Fruit fly (Drosophila melanogaster) whole organism, embryonic: ENCODE measurements around the gene CG5290.

Experiments used
- CG10267 ChIP-seq: fragments of 200-800 bp; sonication (Bioruptor generic); optimal IDR thresholded peaks from 2 replicates; lab custom pipeline; 2018; ENCODE audit warnings: missing biosample characterization, mild to moderate bottlenecking, missing genetic modification characterization, moderate library complexity
- CG10462 ChIP-seq: fragments of 200-800 bp; sonication (Bioruptor generic); optimal IDR thresholded peaks from 2 replicates; lab custom pipeline; 2016; ENCODE audit warnings: missing biosample characterization, missing genetic modification characterization
- CG11456 ChIP-seq: fragments of 200-800 bp; sonication (Bioruptor generic); IDR thresholded peaks from 3 replicates; pipeline ENCODE4 v1.3.6; 2022; ENCODE audit warnings: missing biosample characterization, missing genetic modification characterization
- CG13624 ChIP-seq: fragments of 200-800 bp; sonication (Bioruptor generic); optimal IDR thresholded peaks from 2 replicates; lab custom pipeline; 2016; ENCODE audit warnings: missing biosample characterization, missing genetic modification characterization
- CG14710 ChIP-seq: fragments of 200-800 bp; sonication (Bioruptor generic); optimal IDR thresholded peaks from 3 replicates; lab custom pipeline; 2019; ENCODE audit warnings: missing biosample characterization, mild to moderate bottlenecking, missing genetic modification characterization, moderate library complexity
- CG1529 ChIP-seq: fragments of 200-800 bp; sonication (Bioruptor generic); optimal IDR thresholded peaks from 3 replicates; lab custom pipeline; 2018; ENCODE audit warnings: missing biosample characterization, missing genetic modification characterization
- CG15479 ChIP-seq: fragments of 200-800 bp; sonication (Bioruptor generic); optimal IDR thresholded peaks from 3 replicates; lab custom pipeline; 2019; ENCODE audit warnings: missing biosample characterization, mild to moderate bottlenecking, missing genetic modification characterization, moderate library complexity
- CG1603 ChIP-seq: fragments of 200-800 bp; sonication (Bioruptor generic); optimal IDR thresholded peaks from 2 replicates; lab custom pipeline; 2019; ENCODE audit warnings: missing biosample characterization, mild to moderate bottlenecking, missing genetic modification characterization, moderate library complexity
- CG17802 ChIP-seq: fragments of 200-800 bp; sonication (Bioruptor generic); optimal IDR thresholded peaks from 2 replicates; lab custom pipeline; 2018; ENCODE audit warnings: missing biosample characterization, mild to moderate bottlenecking, missing genetic modification characterization, moderate library complexity
- CG18262 ChIP-seq: fragments of 200-800 bp; optimal IDR thresholded peaks from 3 replicates; lab custom pipeline; 2019; ENCODE audit warnings: missing biosample characterization, mild to moderate bottlenecking, missing genetic modification characterization, moderate library complexity
- CG2116 ChIP-seq: fragments of 200-800 bp; sonication (Bioruptor generic); optimal IDR thresholded peaks from 3 replicates; lab custom pipeline; 2018; ENCODE audit warnings: missing biosample characterization, mild to moderate bottlenecking, missing genetic modification characterization
- CG2875 ChIP-seq: fragments of 200-800 bp; sonication (Bioruptor generic); optimal IDR thresholded peaks from 2 replicates; lab custom pipeline; 2017; ENCODE audit warnings: missing biosample characterization, mild to moderate bottlenecking, missing genetic modification characterization, missing genetic modification reagents
- CG31441 ChIP-seq: fragments of 200-800 bp; sonication (Bioruptor generic); IDR thresholded peaks from 2 replicates; pipeline ENCODE4 v1.3.6; 2022; ENCODE audit warnings: missing biosample characterization, missing genetic modification characterization
- CG32767 ChIP-seq: fragments of 200-800 bp; sonication (Bioruptor generic); IDR thresholded peaks from 2 replicates; pipeline ENCODE4 v1.3.6; 2022; ENCODE audit warnings: missing biosample characterization, missing genetic modification characterization
- CG33557 ChIP-seq: fragments of 200-800 bp; sonication (Bioruptor generic); optimal IDR thresholded peaks from 2 replicates; lab custom pipeline; 2019; ENCODE audit warnings: missing biosample characterization, mild to moderate bottlenecking, missing genetic modification characterization, moderate library complexity
- CG7271 ChIP-seq: fragments of 200-800 bp; sonication (Bioruptor generic); optimal IDR thresholded peaks from 2 replicates; lab custom pipeline; 2018; ENCODE audit warnings: missing biosample characterization, mild to moderate bottlenecking, missing genetic modification characterization, moderate library complexity
- CG7745 ChIP-seq: fragments of 200-800 bp; sonication (Bioruptor generic); optimal IDR thresholded peaks from 2 replicates; lab custom pipeline; 2018; ENCODE audit warnings: missing biosample characterization, mild to moderate bottlenecking, missing genetic modification characterization, moderate library complexity
- CG8944 ChIP-seq: fragments of 200-800 bp; sonication (Bioruptor generic); optimal IDR thresholded peaks from 3 replicates; lab custom pipeline; 2016; ENCODE audit warnings: missing biosample characterization, missing genetic modification characterization
- CG9932 ChIP-seq: fragments of 200-800 bp; sonication (Bioruptor generic); IDR thresholded peaks from 2 replicates; pipeline ENCODE4 v1.3.6; 2022; ENCODE audit warnings: missing biosample characterization, missing genetic modification characterization
- CoRest ChIP-seq: fragments of 200-800 bp; sonication (Bioruptor generic); optimal IDR thresholded peaks from 3 replicates; lab custom pipeline; 2018; ENCODE audit warnings: missing biosample characterization, mild to moderate bottlenecking, missing genetic modification characterization, moderate library complexity
- D19A ChIP-seq: fragments of 200-800 bp; optimal IDR thresholded peaks from 3 replicates; lab custom pipeline; 2019; ENCODE audit warnings: missing biosample characterization, mild to moderate bottlenecking, missing genetic modification characterization, moderate library complexity
- Dip2 ChIP-seq: fragments of 200-800 bp; sonication (Bioruptor generic); IDR thresholded peaks from 2 replicates; pipeline ENCODE4 v1.3.6; 2022; ENCODE audit warnings: missing biosample characterization, missing genetic modification characterization
- Drgx ChIP-seq: fragments of 200-800 bp; sonication (Bioruptor generic); IDR thresholded peaks from 2 replicates; pipeline ENCODE4 v1.3.6; 2022; ENCODE audit warnings: missing biosample characterization, missing genetic modification characterization
- Elba2 ChIP-seq: fragments of 200-800 bp; sonication (Bioruptor generic); optimal IDR thresholded peaks from 3 replicates; lab custom pipeline; 2016; ENCODE audit warnings: missing biosample characterization, missing genetic modification characterization
- Lhr ChIP-seq: fragments of 200-800 bp; sonication (Bioruptor generic); optimal IDR thresholded peaks from 3 replicates; lab custom pipeline; 2017; ENCODE audit warnings: mild to moderate bottlenecking, missing biosample characterization, missing genetic modification reagents, missing genetic modification characterization
- Oli ChIP-seq: fragments of 200-800 bp; sonication (Bioruptor generic); optimal IDR thresholded peaks from 2 replicates; lab custom pipeline; 2018; ENCODE audit warnings: missing biosample characterization, mild to moderate bottlenecking, missing genetic modification characterization, moderate library complexity
- TFAM ChIP-seq: fragments of 200-800 bp; sonication (Bioruptor generic); optimal IDR thresholded peaks from 2 replicates; lab custom pipeline; 2017; ENCODE audit warnings: missing biosample characterization, missing genetic modification characterization, inconsistent platforms
- Xrp1 ChIP-seq: fragments of 200-800 bp; sonication (Bioruptor generic); IDR thresholded peaks from 2 replicates; pipeline ENCODE4 v1.3.6; 2022; ENCODE audit warnings: missing biosample characterization, missing genetic modification characterization
- bsh ChIP-seq, 2 experiments: fragments of 200-800 bp; sonication (Bioruptor generic); optimal IDR thresholded peaks; 2 replicates each; lab custom pipeline; 2017 to 2018; ENCODE audit warnings: mild to moderate bottlenecking in 2 of 2, missing biosample characterization in 2 of 2, missing genetic modification characterization in 2 of 2, moderate library complexity in 1 of 2
- dm ChIP-seq: fragments of 200-800 bp; sonication (Bioruptor generic); optimal IDR thresholded peaks from 3 replicates; lab custom pipeline; 2016; ENCODE audit warnings: missing biosample characterization, missing genetic modification characterization
- dmrt11E ChIP-seq: fragments of 200-800 bp; sonication (Bioruptor generic); optimal IDR thresholded peaks from 3 replicates; lab custom pipeline; 2018; ENCODE audit warnings: missing biosample characterization, mild to moderate bottlenecking, missing genetic modification characterization, moderate library complexity
- ewg ChIP-seq: fragments of 200-800 bp; sonication (Bioruptor generic); optimal IDR thresholded peaks from 3 replicates; lab custom pipeline; 2017; ENCODE audit warnings: mild to moderate bottlenecking, missing biosample characterization, missing genetic modification reagents, missing genetic modification characterization
- fd96Cb ChIP-seq: fragments of 200-800 bp; sonication (Bioruptor generic); optimal IDR thresholded peaks from 2 replicates; lab custom pipeline; 2018; ENCODE audit warnings: missing biosample characterization, mild to moderate bottlenecking, missing genetic modification characterization, moderate library complexity
- gcm ChIP-seq: fragments of 200-800 bp; sonication (Bioruptor generic); optimal IDR thresholded peaks from 2 replicates; lab custom pipeline; 2019; ENCODE audit warnings: missing biosample characterization, mild to moderate bottlenecking, missing genetic modification characterization, moderate library complexity
- gcm2 ChIP-seq: fragments of 200-800 bp; sonication (Bioruptor generic); optimal IDR thresholded peaks from 2 replicates; lab custom pipeline; 2016; ENCODE audit warnings: missing biosample characterization, missing genetic modification characterization
- knrl ChIP-seq: fragments of 200-800 bp; sonication (Bioruptor generic); IDR thresholded peaks from 3 replicates; pipeline ENCODE4 v1.3.6; 2022; ENCODE audit warnings: missing biosample characterization, missing genetic modification characterization; ENCODE audit not compliant: partially characterized antibody
- lola ChIP-seq, 3 experiments: fragments of >200 bp in 2 of 3; fragments of 200-800 bp in 1 of 3; sonication (Bioruptor generic) in 1 of 3; optimal IDR thresholded peaks; 2 replicates each; lab custom pipeline; 2017 to 2019; ENCODE audit warnings: missing biosample characterization in 3 of 3, missing genetic modification characterization in 3 of 3, mild to moderate bottlenecking in 1 of 3, moderate library complexity in 1 of 3
- lov ChIP-seq, 2 experiments: fragments of 200-800 bp in 1 of 2; fragments of >200 bp in 1 of 2; sonication (Bioruptor generic) in 1 of 2; IDR thresholded peaks in 1 of 2; optimal IDR thresholded peaks in 1 of 2; 2 replicates in 1 of 2; 3 replicates in 1 of 2; pipeline versions ENCODE4 v1.3.6 to Lab custom; 2017 to 2022; ENCODE audit warnings: missing biosample characterization in 1 of 2, missing genetic modification characterization in 1 of 2
- oc ChIP-seq: fragments of 200-800 bp; sonication (Bioruptor generic); optimal IDR thresholded peaks from 2 replicates; lab custom pipeline; 2018; ENCODE audit warnings: missing biosample characterization, mild to moderate bottlenecking, missing genetic modification characterization, moderate library complexity
- onecut ChIP-seq: fragments of 200-800 bp; sonication (Bioruptor generic); IDR thresholded peaks from 2 replicates; pipeline ENCODE4 v1.3.6; 2022; ENCODE audit warnings: missing biosample characterization, missing genetic modification characterization
- sc ChIP-seq, 3 experiments: fragments of >200 bp in 2 of 3; fragments of 200-800 bp in 1 of 3; sonication (Bioruptor generic) in 1 of 3; optimal IDR thresholded peaks; 2 replicates in 2 of 3; 3 replicates in 1 of 3; lab custom pipeline; 2017; ENCODE audit warnings: mild to moderate bottlenecking in 1 of 3, missing biosample characterization in 1 of 3, missing genetic modification characterization in 1 of 3, missing genetic modification reagents in 1 of 3
- schlank ChIP-seq: fragments of 200-800 bp; sonication (Bioruptor generic); optimal IDR thresholded peaks from 2 replicates; lab custom pipeline; 2018; ENCODE audit warnings: missing biosample characterization, mild to moderate bottlenecking, missing genetic modification characterization
- sens-2 ChIP-seq: fragments of 200-800 bp; sonication (Bioruptor generic); IDR thresholded peaks from 2 replicates; pipeline ENCODE4 v1.3.6; 2022; ENCODE audit warnings: missing biosample characterization, missing genetic modification characterization
- sim ChIP-seq: fragments of 200-800 bp; sonication (Bioruptor generic); IDR thresholded peaks from 2 replicates; pipeline ENCODE4 v1.3.6; 2022; ENCODE audit warnings: missing biosample characterization, missing genetic modification characterization
- slp2 ChIP-seq: fragments of 200-800 bp; sonication (Bioruptor generic); optimal IDR thresholded peaks from 2 replicates; lab custom pipeline; 2016; ENCODE audit warnings: missing biosample characterization, missing genetic modification characterization
- tap ChIP-seq: fragments of 200-800 bp; optimal IDR thresholded peaks from 3 replicates; lab custom pipeline; 2019; ENCODE audit warnings: missing biosample characterization, mild to moderate bottlenecking, missing genetic modification characterization, moderate library complexity
- vvl ChIP-seq: fragments of 200-800 bp; sonication (Bioruptor generic); IDR thresholded peaks from 2 replicates; pipeline ENCODE4 v1.3.6; 2022; ENCODE audit warnings: missing biosample characterization, missing genetic modification characterization
- z ChIP-seq: fragments of 200-800 bp; sonication (Bioruptor generic); IDR thresholded peaks from 3 replicates; pipeline ENCODE4 v1.3.6; 2022; ENCODE audit warnings: missing biosample characterization, missing genetic modification characterization

CG5290 gene

dm6 chr3L:17937315-17937714, 24.9 kb upstream of the CG5290 start (continued):
- TF ChIP-seq CG9932 (GFP tag; lab: Robert Waterston, UW) (no peak), sens-2 (0 out of 2 replicates have a peak, but pooled peaks have one; percentile 11), lola (GFP tag; optimal IDR thresholded peaks at IDR 0.05; lab: Kevin White, UChicago) (peak in 1 of 3 experiments; percentile 45), TFAM (GFP tag; lab: Kevin White, UChicago) (no peak), Lhr (GFP tag; lab: Kevin White, UChicago) (peak; percentile 30), lov (optimal IDR thresholded peaks at IDR 0.05; lab: Kevin White, UChicago) (no peak), lov (GFP tag; IDR thresholded peaks at IDR 0.05; lab: Robert Waterston, UW) (peak; percentile 68; the same call in 2 of the 3 replicates), CG31441 (peak; percentile 57; the same call in 1 of the 2 replicates), onecut (peak; percentile 23; the same call in 1 of the 2 replicates), CG2875 (GFP tag; lab: Kevin White, UChicago) (peak; percentile 57), gcm (GFP tag; lab: Kevin White, UChicago) (peak; percentile 43), Xrp1 (GFP tag; lab: Robert Waterston, UW) (0 out of 2 replicates have a peak, but pooled peaks have one; percentile 13), CG10462 (GFP tag; lab: Kevin White, UChicago) (no peak), CG1529 (GFP tag; lab: Kevin White, UChicago) (peak; percentile 52), sim (GFP tag; lab: Robert Waterston, UW) (peak; percentile 79), tap (tag; lab: Kevin White, UChicago) (no peak), CG10267 (tag; lab: Kevin White, UChicago) (peak; percentile 13), CG7271 (tag; lab: Kevin White, UChicago) (peak; percentile 40), oc (tag; lab: Kevin White, UChicago) (peak; percentile 59), dm (no peak), z (GFP tag; lab: Robert Waterston, UW) (0 out of 3 replicates have a peak, but pooled peaks have one; percentile 39), CG33557 (GFP tag; lab: Kevin White, UChicago) (peak; percentile 92), knrl (GFP tag; lab: Robert Waterston, UW) (no peak), bsh (GFP tag; optimal IDR thresholded peaks at IDR 0.05; lab: Kevin White, UChicago) (peak in 1 of 2 experiments; percentile 72), CG7745 (peak; percentile 39), vvl (GFP tag; lab: Robert Waterston, UW) (peak; percentile 25; the same call in 1 of the 2 replicates), sc (optimal IDR thresholded peaks at IDR 0.05; lab: Kevin White, UChicago) (no peak), sc (GFP tag; optimal IDR thresholded peaks at IDR 0.05; lab: Kevin White, UChicago) (peak; percentile 39), CG13624 (GFP tag; lab: Kevin White, UChicago) (no peak), Elba2 (no peak), fd96Cb (peak; percentile 15), Drgx (no peak), CG14710 (tag; lab: Kevin White, UChicago) (peak; percentile 61), CG8944 (no peak), CG2116 (no peak), dmrt11E (peak; percentile 18), D19A (peak; percentile 26), schlank (no peak), CG17802 (peak; percentile 16), Dip2 (no peak), CG11456 (GFP tag; lab: Robert Waterston, UW) (no peak), CG1603 (tag; lab: Kevin White, UChicago) (peak; percentile 5), CG18262 (peak; percentile 47), gcm2 (GFP tag; lab: Kevin White, UChicago) (no peak), CG32767 (no peak), Oli (tag; lab: Kevin White, UChicago) (peak; percentile 37), ewg (GFP tag; lab: Kevin White, UChicago) (peak; percentile 27), CoRest (tag; lab: Kevin White, UChicago) (no peak), slp2 (no peak), CG15479 (GFP tag; lab: Kevin White, UChicago) (no peak)
